Worm (Caenorhabditis elegans): ENCODE results near the gene eri-3.

DNA sequence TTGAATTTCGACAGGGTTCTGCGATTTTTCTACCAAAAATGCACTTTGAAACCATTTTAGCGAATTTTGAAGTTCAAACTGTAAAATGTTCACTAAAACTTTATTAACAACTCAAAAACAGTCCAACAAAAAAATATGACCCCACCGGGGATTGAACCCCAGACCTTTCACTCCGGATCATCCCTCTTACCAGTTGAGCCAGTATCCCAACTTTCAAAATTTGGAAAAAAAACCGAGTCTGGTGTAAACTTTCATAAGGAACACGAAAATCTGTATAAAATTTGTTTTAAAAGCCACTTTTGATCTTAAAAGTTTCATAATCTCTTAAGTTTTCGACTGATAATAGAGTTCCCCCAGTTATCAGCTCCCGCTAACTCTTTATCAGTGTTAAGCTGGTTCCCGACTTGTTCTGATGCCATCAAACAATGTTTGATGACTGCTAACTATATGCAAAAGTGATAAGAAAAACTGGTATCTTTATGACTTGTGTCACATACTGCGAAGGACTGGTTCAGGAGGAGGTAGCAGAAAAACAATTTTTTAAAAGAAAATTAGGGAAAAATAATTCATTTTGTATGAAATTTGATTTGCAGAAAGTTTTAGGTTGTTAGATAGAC, 19.7 kb upstream of the eri-3 start:
- TF ChIP-seq nhr-12 (tag; optimal IDR thresholded peaks at IDR 0.05) (no peak), nhr-76 (tag; optimal IDR thresholded peaks at IDR 0.05) (no peak), drap-1 (GFP tag; optimal IDR thresholded peaks at IDR 0.05) (no peak), ham-2 (GFP tag; optimal IDR thresholded peaks at IDR 0.05) (no peak), snpc-4 (tag; optimal IDR thresholded peaks at IDR 0.05) (no peak)
